Worm (Caenorhabditis elegans): ENCODE measurements around the gene fbxb-90.

DNA sequence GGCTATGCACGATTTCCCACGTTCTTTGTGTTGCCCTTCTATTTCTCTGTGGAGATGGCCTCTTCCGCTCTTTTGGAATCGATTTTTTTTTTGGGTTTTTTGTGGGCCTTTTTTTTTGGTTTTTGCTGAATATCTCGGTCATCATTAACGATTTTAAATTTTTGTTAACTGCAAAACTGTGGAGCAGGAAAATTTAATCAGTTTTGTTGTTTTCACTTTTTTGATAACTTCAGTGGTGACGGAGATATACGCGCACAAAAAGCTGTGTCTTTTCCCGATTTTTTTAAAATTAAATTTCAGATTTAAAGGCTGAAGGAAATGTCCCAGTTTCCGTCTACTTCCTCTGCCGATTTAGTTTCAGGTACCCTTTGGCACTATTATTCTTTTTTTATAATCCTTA lies 36.6 kb upstream of the fbxb-90 start, which contains the start of gene T24E12.1:
- no peak for TF ChIP-seq ama-1 (optimal IDR thresholded peaks at IDR 0.05)
- TF ChIP-seq ceh-13 (GFP tag; optimal IDR thresholded peaks at IDR 0.05): no peak
- TF ChIP-seq F13C5.2 (tag; optimal IDR thresholded peaks at IDR 0.05): no peak

All from whole organism, early embryonic.